Fruit fly (Drosophila melanogaster): ENCODE results near the gene CG43120.

Gene CG43120

dm6 chr3L:14375863-14376262 lies 5.8 kb upstream of the CG43120 start:
- TF ChIP-seq Myc (optimal IDR thresholded peaks at IDR 0.05): no peak
- no peak for TF ChIP-seq brk (GFP tag; optimal IDR thresholded peaks at IDR 0.05)
- no peak for TF ChIP-seq Jra (GFP tag; optimal IDR thresholded peaks at IDR 0.05)
- TF ChIP-seq Rel (GFP tag; optimal IDR thresholded peaks at IDR 0.05): no peak
- no peak for TF ChIP-seq Rel (tag; optimal IDR thresholded peaks at IDR 0.05)
- TF ChIP-seq CG32264 (GFP tag; optimal IDR thresholded peaks at IDR 0.05): no peak
- TF ChIP-seq CG9705 (GFP tag; optimal IDR thresholded peaks at IDR 0.05): no peak
- no peak for TF ChIP-seq jim (GFP tag; optimal IDR thresholded peaks at IDR 0.05)
- no peak for TF ChIP-seq br (GFP tag; optimal IDR thresholded peaks at IDR 0.05)
- no peak for TF ChIP-seq OdsH (GFP tag; optimal IDR thresholded peaks at IDR 0.05)
- TF ChIP-seq Mio (GFP tag; optimal IDR thresholded peaks at IDR 0.05): no peak
- TF ChIP-seq HLH106 (tag; optimal IDR thresholded peaks at IDR 0.05): no peak
- TF ChIP-seq Sp1 (GFP tag; optimal IDR thresholded peaks at IDR 0.05): no peak

dm6 chr3L:14389242-14389641 lies 7.5 kb downstream of the CG43120 start:
- TF ChIP-seq ey (GFP tag; optimal IDR thresholded peaks at IDR 0.05): no peak
- TF ChIP-seq Abd-B (GFP tag; optimal IDR thresholded peaks at IDR 0.05): no peak
- no peak for TF ChIP-seq Sp1 (GFP tag; optimal IDR thresholded peaks at IDR 0.05)
- no peak for TF ChIP-seq HLH106 (tag; optimal IDR thresholded peaks at IDR 0.05)
- no peak for TF ChIP-seq dsf (GFP tag; optimal IDR thresholded peaks at IDR 0.05; ENCODE audit: borderline replicate concordance)
- TF ChIP-seq dmrt93B (GFP tag; optimal IDR thresholded peaks at IDR 0.05): no peak
- no peak for TF ChIP-seq foxo (GFP tag; optimal IDR thresholded peaks at IDR 0.05)
- TF ChIP-seq CG9705 (GFP tag; optimal IDR thresholded peaks at IDR 0.05): no peak
- TF ChIP-seq Myc (optimal IDR thresholded peaks at IDR 0.05): no peak
- TF ChIP-seq woc (GFP tag; optimal IDR thresholded peaks at IDR 0.05): no peak

dm6 chr3L:14397020-14397602 lies 15.4 kb downstream of the CG43120 start:
- no peak for TF ChIP-seq psq (GFP tag; optimal IDR thresholded peaks at IDR 0.05)
- no peak for TF ChIP-seq Abd-B (GFP tag; optimal IDR thresholded peaks at IDR 0.05)
- TF ChIP-seq Hr83 (GFP tag; optimal IDR thresholded peaks at IDR 0.05; ENCODE audit: poor library complexity, severe bottlenecking): no peak
- TF ChIP-seq Sp1 (GFP tag; optimal IDR thresholded peaks at IDR 0.05): no peak
- no peak for TF ChIP-seq CrebA (GFP tag; optimal IDR thresholded peaks at IDR 0.05; ENCODE audit: borderline replicate concordance)
- no peak for TF ChIP-seq Vsx2 (GFP tag; optimal IDR thresholded peaks at IDR 0.05; ENCODE audit: partially characterized antibody)
- TF ChIP-seq OdsH (GFP tag; optimal IDR thresholded peaks at IDR 0.05): no peak
- TF ChIP-seq Mio (GFP tag; optimal IDR thresholded peaks at IDR 0.05): no peak
- TF ChIP-seq usp (GFP tag; optimal IDR thresholded peaks at IDR 0.05): no peak
- TF ChIP-seq Rel (GFP tag; optimal IDR thresholded peaks at IDR 0.05): no peak
- TF ChIP-seq Rel (tag; optimal IDR thresholded peaks at IDR 0.05): no peak
- no peak for TF ChIP-seq lola (GFP tag; optimal IDR thresholded peaks at IDR 0.05)
- TF ChIP-seq jim (GFP tag; optimal IDR thresholded peaks at IDR 0.05): no peak
- TF ChIP-seq woc (GFP tag; optimal IDR thresholded peaks at IDR 0.05): no peak
- TF ChIP-seq Dif (GFP tag; optimal IDR thresholded peaks at IDR 0.05; ENCODE audit: partially characterized antibody): no peak
- no peak for TF ChIP-seq pan (optimal IDR thresholded peaks at IDR 0.05)
- TF ChIP-seq br (GFP tag; optimal IDR thresholded peaks at IDR 0.05): no peak

- TF ChIP-seq Sp1 (GFP tag; optimal IDR thresholded peaks at IDR 0.05): no peak
- no peak for TF ChIP-seq GATAd (GFP tag; optimal IDR thresholded peaks at IDR 0.05)
- TF ChIP-seq lola (GFP tag; optimal IDR thresholded peaks at IDR 0.05): no peak
- TF ChIP-seq br (GFP tag; optimal IDR thresholded peaks at IDR 0.05): no peak
- TF ChIP-seq Abd-B (GFP tag; optimal IDR thresholded peaks at IDR 0.05): no peak
- no peak for TF ChIP-seq Dif (GFP tag; optimal IDR thresholded peaks at IDR 0.05; ENCODE audit: partially characterized antibody)
- no peak for TF ChIP-seq usp (GFP tag; optimal IDR thresholded peaks at IDR 0.05)
- TF ChIP-seq dmrt93B (GFP tag; optimal IDR thresholded peaks at IDR 0.05): no peak
- TF ChIP-seq Hr83 (GFP tag; optimal IDR thresholded peaks at IDR 0.05; ENCODE audit: poor library complexity, severe bottlenecking): no peak
- TF ChIP-seq N (GFP tag; optimal IDR thresholded peaks at IDR 0.05): no peak
- no peak for TF ChIP-seq CrebA (GFP tag; optimal IDR thresholded peaks at IDR 0.05; ENCODE audit: borderline replicate concordance)
- TF ChIP-seq h (GFP tag; optimal IDR thresholded peaks at IDR 0.05): no peak
Observed at dm6 chr3L:14399873-14400272, 18.2 kb downstream of the CG43120 start.

- no peak for TF ChIP-seq Hr83 (GFP tag; optimal IDR thresholded peaks at IDR 0.05; ENCODE audit: poor library complexity, severe bottlenecking)
- TF ChIP-seq Hr78 (GFP tag; optimal IDR thresholded peaks at IDR 0.05): no peak
- TF ChIP-seq CrebA (GFP tag; optimal IDR thresholded peaks at IDR 0.05; ENCODE audit: borderline replicate concordance): peak; percentile 20
- TF ChIP-seq Sp1 (GFP tag; optimal IDR thresholded peaks at IDR 0.05): peak; percentile 9
- TF ChIP-seq Abd-B (GFP tag; optimal IDR thresholded peaks at IDR 0.05): no peak
- no peak for TF ChIP-seq Rel (GFP tag; optimal IDR thresholded peaks at IDR 0.05)
- peak; percentile 97 for TF ChIP-seq Rel (tag; optimal IDR thresholded peaks at IDR 0.05)
- peak; percentile 10 for TF ChIP-seq rgr (GFP tag; optimal IDR thresholded peaks at IDR 0.05)
- TF ChIP-seq Hnf4 (GFP tag; optimal IDR thresholded peaks at IDR 0.05): no peak
- TF ChIP-seq usp (GFP tag; optimal IDR thresholded peaks at IDR 0.05): no peak
Observed at dm6 chr3L:14402632-14403031, 20.9 kb downstream of the CG43120 start, which contains the start of gene CG3868. Gene CG3868 (minus strand): TSS chr3L:14402725.
